Fruit fly (Drosophila melanogaster) whole organism, embryonic: ENCODE results near the gene CG8191.

Source experiments
- Asciz ChIP-seq: fragments of 200-800 bp; sonication (Bioruptor generic); optimal IDR thresholded peaks from 2 replicates; lab custom pipeline; 2017; ENCODE audit warnings: missing biosample characterization, mild to moderate bottlenecking, missing genetic modification characterization, missing genetic modification reagents
- CG12219 ChIP-seq: fragments of 200-800 bp; sonication (Bioruptor generic); optimal IDR thresholded peaks from 3 replicates; lab custom pipeline; 2018; ENCODE audit warnings: missing biosample characterization, mild to moderate bottlenecking, missing genetic modification characterization
- CG13296 ChIP-seq: fragments of 200-800 bp; sonication (Bioruptor generic); optimal IDR thresholded peaks from 3 replicates; lab custom pipeline; 2018; ENCODE audit warnings: missing biosample characterization, mild to moderate bottlenecking, missing genetic modification characterization
- CG13624 ChIP-seq: fragments of 200-800 bp; sonication (Bioruptor generic); optimal IDR thresholded peaks from 2 replicates; lab custom pipeline; 2016; ENCODE audit warnings: missing biosample characterization, missing genetic modification characterization
- CG17186 ChIP-seq: fragments of 200-800 bp; sonication (Bioruptor generic); optimal IDR thresholded peaks from 3 replicates; lab custom pipeline; 2017; ENCODE audit warnings: missing biosample characterization, missing genetic modification reagents, missing genetic modification characterization
- CG18476 ChIP-seq: fragments of 200-800 bp; sonication (Bioruptor generic); optimal IDR thresholded peaks from 2 replicates; lab custom pipeline; 2016; ENCODE audit warnings: missing biosample characterization, mild to moderate bottlenecking, missing genetic modification characterization
- CG18599 ChIP-seq: fragments of 200-800 bp; sonication (Bioruptor generic); optimal IDR thresholded peaks from 3 replicates; lab custom pipeline; 2017; ENCODE audit warnings: missing biosample characterization, missing genetic modification characterization, mild to moderate bottlenecking, moderate library complexity, missing genetic modification reagents
- CG2120 ChIP-seq: fragments of 200-800 bp; sonication (Bioruptor generic); optimal IDR thresholded peaks from 3 replicates; lab custom pipeline; 2016; ENCODE audit warnings: missing biosample characterization, missing genetic modification characterization
- CG3065 ChIP-seq: fragments of 200-800 bp; sonication (Bioruptor generic); optimal IDR thresholded peaks from 2 replicates; lab custom pipeline; 2016; ENCODE audit warnings: missing biosample characterization, missing genetic modification characterization
- CG31388 ChIP-seq: fragments of 200-800 bp; sonication (Bioruptor generic); optimal IDR thresholded peaks from 2 replicates; lab custom pipeline; 2016; ENCODE audit warnings: missing biosample characterization, missing genetic modification characterization
- CG31441 ChIP-seq: fragments of 200-800 bp; sonication (Bioruptor generic); IDR thresholded peaks from 2 replicates; pipeline ENCODE4 v1.3.6; 2022; ENCODE audit warnings: missing biosample characterization, missing genetic modification characterization
- CG5953 ChIP-seq: fragments of 200-800 bp; sonication (Bioruptor generic); IDR thresholded peaks from 2 replicates; pipeline ENCODE4 v1.3.6; 2022; ENCODE audit warnings: missing biosample characterization, missing genetic modification characterization
- CG8359 ChIP-seq: fragments of 200-800 bp; sonication (Bioruptor generic); optimal IDR thresholded peaks from 2 replicates; lab custom pipeline; 2017; ENCODE audit warnings: missing biosample characterization, mild to moderate bottlenecking, missing genetic modification characterization, borderline replicate concordance
- CrebB ChIP-seq: fragments of 200-800 bp; sonication (Bioruptor generic); optimal IDR thresholded peaks from 3 replicates; lab custom pipeline; 2018; ENCODE audit warnings: missing biosample characterization, mild to moderate bottlenecking, missing genetic modification characterization
- D19B ChIP-seq: fragments of 200-800 bp; sonication (Bioruptor generic); optimal IDR thresholded peaks from 2 replicates; lab custom pipeline; 2017; ENCODE audit warnings: missing biosample characterization, mild to moderate bottlenecking, missing genetic modification characterization
- E2f1 ChIP-seq: fragments of 200-800 bp; sonication (Bioruptor generic); IDR thresholded peaks from 2 replicates; pipeline ENCODE4 v1.3.6; 2022; ENCODE audit warnings: missing biosample characterization, missing genetic modification characterization
- ERR ChIP-seq: fragments of 200-800 bp; sonication (Bioruptor generic); optimal IDR thresholded peaks from 2 replicates; lab custom pipeline; 2016; ENCODE audit warnings: missing biosample characterization, missing genetic modification characterization
- Fer2 ChIP-seq: fragments of 200-800 bp; sonication (Bioruptor generic); optimal IDR thresholded peaks from 2 replicates; lab custom pipeline; 2018; ENCODE audit warnings: missing biosample characterization, mild to moderate bottlenecking, missing genetic modification characterization, moderate library complexity
- Hr51 ChIP-seq, 2 experiments: fragments of 200-800 bp; sonication (Bioruptor generic); optimal IDR thresholded peaks; 2 replicates in 1 of 2; 3 replicates in 1 of 2; lab custom pipeline; 2016 to 2018; ENCODE audit warnings: missing biosample characterization in 2 of 2, missing genetic modification characterization in 2 of 2, mild to moderate bottlenecking in 1 of 2, moderate library complexity in 1 of 2
- Jarid2 ChIP-seq: fragments of 200-800 bp; sonication (Bioruptor generic); optimal IDR thresholded peaks from 3 replicates; lab custom pipeline; 2017; ENCODE audit warnings: mild to moderate bottlenecking, missing biosample characterization, missing genetic modification reagents, missing genetic modification characterization
- MBD-R2 ChIP-seq: fragments of 200-800 bp; sonication (Bioruptor generic); IDR thresholded peaks from 2 replicates; pipeline ENCODE4 v1.3.6; 2022; ENCODE audit warnings: missing biosample characterization, missing genetic modification characterization
- MTF-1 ChIP-seq: fragments of 200-800 bp; sonication (Bioruptor generic); optimal IDR thresholded peaks from 2 replicates; lab custom pipeline; 2018; ENCODE audit warnings: missing biosample characterization, mild to moderate bottlenecking, missing genetic modification characterization, borderline replicate concordance
- Mad ChIP-seq: fragments of 200-800 bp; sonication (Bioruptor generic); optimal IDR thresholded peaks from 2 replicates; lab custom pipeline; 2016; ENCODE audit warnings: missing biosample characterization, missing genetic modification characterization
- NFAT ChIP-seq: fragments of 200-800 bp; sonication (Bioruptor generic); IDR thresholded peaks from 2 replicates; pipeline ENCODE4 v1.3.6; 2022; ENCODE audit warnings: missing biosample characterization, missing genetic modification characterization
- Nf-YA ChIP-seq: fragments of 200-800 bp; sonication (Bioruptor generic); IDR thresholded peaks from 2 replicates; pipeline ENCODE4 v1.3.6; 2022; ENCODE audit warnings: missing biosample characterization, missing genetic modification characterization
- Nf-YC ChIP-seq: fragments of 200-800 bp; optimal IDR thresholded peaks from 3 replicates; lab custom pipeline; 2019; ENCODE audit warnings: missing biosample characterization, mild to moderate bottlenecking, missing genetic modification characterization, moderate library complexity
- Optix ChIP-seq: fragments of 200-800 bp; sonication (Bioruptor generic); IDR thresholded peaks from 3 replicates; pipeline ENCODE4 v1.3.6; 2022; ENCODE audit warnings: missing biosample characterization, missing genetic modification characterization
- Six4 ChIP-seq: fragments of 200-800 bp; sonication (Bioruptor generic); optimal IDR thresholded peaks from 2 replicates; lab custom pipeline; 2016; ENCODE audit warnings: missing biosample characterization, missing genetic modification characterization
- Sox100B ChIP-seq: fragments of 200-800 bp; sonication (Bioruptor generic); optimal IDR thresholded peaks from 3 replicates; lab custom pipeline; 2018; ENCODE audit warnings: missing biosample characterization, mild to moderate bottlenecking, missing genetic modification characterization
- al ChIP-seq: fragments of 200-800 bp; sonication (Bioruptor generic); IDR thresholded peaks from 2 replicates; pipeline ENCODE4 v1.3.6; 2022; ENCODE audit warnings: missing biosample characterization, missing genetic modification characterization
- aop ChIP-seq: fragments of 200-800 bp; sonication (Bioruptor generic); IDR thresholded peaks from 2 replicates; pipeline ENCODE4 v1.3.6; 2022; ENCODE audit warnings: missing biosample characterization, missing genetic modification characterization
- ap ChIP-seq: fragments of 200-800 bp; sonication (Bioruptor generic); IDR thresholded peaks from 2 replicates; pipeline ENCODE4 v1.3.6; 2022; ENCODE audit warnings: missing biosample characterization, missing genetic modification characterization
- ash1 ChIP-seq: fragments of 200-800 bp; sonication (Bioruptor generic); optimal IDR thresholded peaks from 2 replicates; lab custom pipeline; 2018; ENCODE audit warnings: missing biosample characterization, mild to moderate bottlenecking, missing genetic modification characterization
- bcd ChIP-seq: fragments of 200-800 bp; sonication (Bioruptor generic); optimal IDR thresholded peaks from 2 replicates; lab custom pipeline; 2017; ENCODE audit warnings: missing biosample characterization, mild to moderate bottlenecking, missing genetic modification characterization
- cato ChIP-seq: fragments of 200-800 bp; sonication (Bioruptor generic); optimal IDR thresholded peaks from 2 replicates; lab custom pipeline; 2016; ENCODE audit warnings: missing biosample characterization, missing genetic modification characterization, borderline replicate concordance
- danr ChIP-seq: fragments of 200-800 bp; sonication (Bioruptor generic); IDR thresholded peaks from 2 replicates; pipeline ENCODE4 v1.3.6; 2022; ENCODE audit warnings: missing biosample characterization, missing genetic modification characterization
- dmrt99B ChIP-seq: fragments of 200-800 bp; sonication (Bioruptor generic); optimal IDR thresholded peaks from 2 replicates; lab custom pipeline; 2018; ENCODE audit warnings: missing biosample characterization, mild to moderate bottlenecking, missing genetic modification characterization, moderate library complexity
- fru ChIP-seq: fragments of >200 bp; optimal IDR thresholded peaks from 2 replicates; lab custom pipeline; 2017
- gcm2 ChIP-seq: fragments of 200-800 bp; sonication (Bioruptor generic); optimal IDR thresholded peaks from 2 replicates; lab custom pipeline; 2016; ENCODE audit warnings: missing biosample characterization, missing genetic modification characterization
- ham ChIP-seq: fragments of 200-800 bp; sonication (Bioruptor generic); IDR thresholded peaks from 2 replicates; pipeline ENCODE4 v1.3.6; 2022; ENCODE audit warnings: missing biosample characterization, missing genetic modification characterization
- hb ChIP-seq: fragments of 200-800 bp; sonication (Bioruptor generic); IDR thresholded peaks from 3 replicates; pipeline ENCODE4 v1.3.6; 2022; ENCODE audit warnings: missing biosample characterization, missing genetic modification characterization; ENCODE audit not compliant: partially characterized antibody
- her ChIP-seq: fragments of 200-800 bp; sonication (Bioruptor generic); optimal IDR thresholded peaks from 2 replicates; lab custom pipeline; 2016; ENCODE audit warnings: missing biosample characterization, missing genetic modification characterization
- inv ChIP-seq: fragments of 200-800 bp; sonication (Bioruptor generic); IDR thresholded peaks from 2 replicates; pipeline ENCODE4 v1.3.6; 2022; ENCODE audit warnings: missing biosample characterization, missing genetic modification characterization; ENCODE audit not compliant: partially characterized antibody
- lab ChIP-seq: fragments of 200-800 bp; sonication (Bioruptor generic); optimal IDR thresholded peaks from 3 replicates; lab custom pipeline; 2017; ENCODE audit warnings: missing biosample characterization, missing genetic modification characterization, mild to moderate bottlenecking, moderate library complexity, missing genetic modification reagents
- peb ChIP-seq: fragments of 200-800 bp; sonication (Bioruptor generic); IDR thresholded peaks from 2 replicates; pipeline ENCODE4 v1.3.6; 2022; ENCODE audit warnings: missing biosample characterization, missing genetic modification characterization
- pho ChIP-seq: fragments of 200-800 bp; sonication (Bioruptor generic); optimal IDR thresholded peaks from 2 replicates; lab custom pipeline; 2016; ENCODE audit warnings: missing biosample characterization, missing genetic modification characterization
- slou ChIP-seq: fragments of 200-800 bp; sonication (Bioruptor generic); optimal IDR thresholded peaks from 3 replicates; lab custom pipeline; 2016; ENCODE audit warnings: missing biosample characterization, missing genetic modification characterization
- trem ChIP-seq: fragments of 200-800 bp; optimal IDR thresholded peaks from 3 replicates; lab custom pipeline; 2019; ENCODE audit warnings: missing biosample characterization, mild to moderate bottlenecking, missing genetic modification characterization, moderate library complexity
- trh ChIP-seq: fragments of 200-800 bp; sonication (Bioruptor generic); optimal IDR thresholded peaks from 2 replicates; lab custom pipeline; 2016; ENCODE audit warnings: missing biosample characterization, missing genetic modification characterization
- z ChIP-seq: fragments of 200-800 bp; sonication (Bioruptor generic); IDR thresholded peaks from 3 replicates; pipeline ENCODE4 v1.3.6; 2022; ENCODE audit warnings: missing biosample characterization, missing genetic modification characterization

The CG8191 gene

DNA sequence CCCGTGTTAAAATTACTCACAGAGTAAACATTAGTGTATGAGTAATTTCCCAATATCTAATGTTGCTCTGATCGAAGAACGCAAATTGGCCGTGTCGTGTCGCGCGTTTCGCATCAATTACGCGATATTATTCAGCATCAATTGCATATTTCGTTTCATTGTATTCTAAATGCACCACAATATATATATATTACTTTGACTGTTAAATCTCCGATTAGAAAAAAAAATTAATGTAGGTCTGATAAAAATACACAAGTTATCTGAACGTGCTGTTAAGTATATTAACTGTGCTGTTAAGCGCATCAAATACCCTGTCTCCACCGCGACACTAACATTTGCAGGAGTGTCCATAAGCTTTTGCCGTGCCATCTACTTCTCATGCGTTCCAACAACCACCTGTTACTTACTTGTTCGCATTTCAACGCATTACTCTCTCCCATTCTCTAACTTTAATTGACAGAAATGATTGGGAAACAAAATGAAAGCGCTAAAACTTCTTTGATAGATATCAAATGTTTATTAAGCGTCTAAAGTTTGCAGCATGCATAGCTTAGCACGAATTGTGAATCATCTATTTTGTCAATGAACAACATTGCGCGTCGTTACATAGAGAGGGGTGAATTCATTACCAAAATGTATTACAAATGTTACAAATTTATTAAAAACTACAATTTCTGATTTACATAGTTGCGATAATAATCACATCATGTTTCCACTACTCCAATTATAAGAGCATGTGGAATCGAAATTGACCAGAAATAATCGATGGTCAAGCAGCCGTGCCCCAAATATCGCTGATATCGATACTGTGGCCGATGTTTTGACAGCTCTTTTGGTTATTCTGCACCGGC, 28.7 kb downstream of the CG8191 start, which contains the start of the genes Graf and mRpL3 (continued):
- TF ChIP-seq bcd (GFP tag; lab: Kevin White, UChicago) (no peak), Nf-YA (GFP tag; lab: Robert Waterston, UW) (no peak), trem (tag; lab: Kevin White, UChicago) (no peak), CG12219 (GFP tag; lab: Kevin White, UChicago) (no peak), Asciz (GFP tag; lab: Kevin White, UChicago) (no peak), pho (GFP tag; lab: Kevin White, UChicago) (no peak), slou (GFP tag; lab: Kevin White, UChicago) (no peak), MBD-R2 (GFP tag; lab: Robert Waterston, UW) (no peak), Mad (GFP tag; lab: Kevin White, UChicago) (no peak), fru (lab: Kevin White, UChicago) (no peak), Hr51 (GFP tag; optimal IDR thresholded peaks at IDR 0.05; lab: Kevin White, UChicago) (no peak), her (GFP tag; lab: Kevin White, UChicago) (no peak), CG31441 (GFP tag; lab: Robert Waterston, UW) (no peak), cato (GFP tag; lab: Kevin White, UChicago) (no peak), CG13296 (no peak), MTF-1 (no peak), CG17186 (GFP tag; lab: Kevin White, UChicago) (peak; percentile 99), CG5953 (GFP tag; lab: Robert Waterston, UW) (no peak), Optix (no peak), E2f1 (GFP tag; lab: Robert Waterston, UW) (no peak), hb (peak; percentile 93), ham (no peak), trh (no peak), CG31388 (GFP tag; lab: Kevin White, UChicago) (no peak), Fer2 (tag; lab: Kevin White, UChicago) (no peak), dmrt99B (tag; lab: Kevin White, UChicago) (no peak), CG2120 (GFP tag; lab: Kevin White, UChicago) (peak; percentile 5), ap (GFP tag; lab: Robert Waterston, UW) (no peak), ERR (no peak), CrebB (no peak), lab (GFP tag; lab: Kevin White, UChicago) (no peak), Sox100B (GFP tag; lab: Kevin White, UChicago) (no peak), CG8359 (GFP tag; lab: Kevin White, UChicago) (no peak), z (GFP tag; lab: Robert Waterston, UW) (no peak), gcm2 (GFP tag; lab: Kevin White, UChicago) (no peak), D19B (no peak), NFAT (GFP tag; lab: Robert Waterston, UW) (no peak), aop (GFP tag; lab: Robert Waterston, UW) (no peak), CG3065 (GFP tag; lab: Kevin White, UChicago) (no peak), CG18599 (GFP tag; lab: Kevin White, UChicago) (no peak), Nf-YC (tag; lab: Kevin White, UChicago) (no peak), Jarid2 (GFP tag; lab: Kevin White, UChicago) (no peak), Six4 (GFP tag; lab: Kevin White, UChicago) (no peak), danr (GFP tag; lab: Robert Waterston, UW) (no peak), CG13624 (GFP tag; lab: Kevin White, UChicago) (no peak), CG18476 (no peak), al (GFP tag; lab: Robert Waterston, UW) (no peak), ash1 (GFP tag; lab: Kevin White, UChicago) (no peak), inv (GFP tag; lab: Robert Waterston, UW) (peak; percentile 88), peb (GFP tag; lab: Robert Waterston, UW) (no peak)
